Fruit fly (Drosophila melanogaster): Measurements from ENCODE around the gene Pc.

Gene Pc

dm6 chr3L:21261403-21262164 lies 56.2 kb downstream of the Pc start:
- TF ChIP-seq Rel (GFP tag; optimal IDR thresholded peaks at IDR 0.05) (no peak), Rel (tag; optimal IDR thresholded peaks at IDR 0.05) (peak; percentile 8), Dfd (GFP tag; optimal IDR thresholded peaks at IDR 0.05) (no peak)

- TF ChIP-seq dl (GFP tag; optimal IDR thresholded peaks at IDR 0.05; ENCODE audit: insufficient read depth in 1 of 2, partially characterized antibody in 2 of 2) (no peak), Myc (optimal IDR thresholded peaks at IDR 0.05) (no peak), HLH106 (tag; optimal IDR thresholded peaks at IDR 0.05) (no peak), jim (GFP tag; optimal IDR thresholded peaks at IDR 0.05) (no peak), fru (GFP tag; optimal IDR thresholded peaks at IDR 0.05) (no peak), Sp1 (GFP tag; optimal IDR thresholded peaks at IDR 0.05) (no peak), Hnf4 (GFP tag; optimal IDR thresholded peaks at IDR 0.05) (no peak), woc (GFP tag; optimal IDR thresholded peaks at IDR 0.05) (no peak), CG9705 (GFP tag; optimal IDR thresholded peaks at IDR 0.05) (no peak), usp (GFP tag; optimal IDR thresholded peaks at IDR 0.05) (no peak), GATAd (GFP tag; optimal IDR thresholded peaks at IDR 0.05) (no peak), rgr (GFP tag; optimal IDR thresholded peaks at IDR 0.05) (no peak), Rel (GFP tag; optimal IDR thresholded peaks at IDR 0.05) (no peak), Rel (tag; optimal IDR thresholded peaks at IDR 0.05) (no peak), Vsx2 (GFP tag; optimal IDR thresholded peaks at IDR 0.05; ENCODE audit: partially characterized antibody) (no peak)
Measured at dm6 chr3L:21259257-21259656, 58.6 kb downstream of the Pc start.

- TF ChIP-seq sage (GFP tag; optimal IDR thresholded peaks at IDR 0.05) (no peak), Hnf4 (GFP tag; optimal IDR thresholded peaks at IDR 0.05) (no peak), woc (GFP tag; optimal IDR thresholded peaks at IDR 0.05) (no peak), tai (GFP tag; optimal IDR thresholded peaks at IDR 0.05) (no peak), usp (GFP tag; optimal IDR thresholded peaks at IDR 0.05) (no peak)
Measured at dm6 chr3L:21257731-21258130, 60.1 kb downstream of the Pc start, which contains the start of gene CG43218. Gene CG43218 (plus strand): TSS chr3L:21258020.
